Fruit fly (Drosophila melanogaster): ENCODE measurements around the gene CG31415.

The CG31415 gene

DNA sequence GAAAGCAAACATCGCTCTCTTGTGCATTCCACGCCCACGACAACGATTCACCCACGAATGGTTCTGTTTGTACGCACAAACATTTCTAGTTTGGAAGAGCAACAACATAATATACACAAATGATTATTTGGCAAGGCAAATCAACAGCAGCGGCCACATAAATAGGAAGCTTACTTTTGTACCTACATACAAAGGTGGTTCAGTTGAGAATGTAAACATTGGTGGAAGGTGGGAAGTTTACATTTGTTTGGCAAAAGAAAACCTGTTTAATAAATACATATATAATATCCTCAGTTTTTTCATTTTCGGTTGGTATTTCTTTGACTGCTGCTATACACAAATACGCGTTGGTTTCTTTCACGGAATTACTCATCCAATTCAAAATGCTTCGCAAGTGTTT is 40.8 kb upstream of the CG31415 start (continued):
- peak; percentile 82 for TF ChIP-seq CG10147 (GFP tag; optimal IDR thresholded peaks at IDR 0.05)
- peak; percentile 90 for TF ChIP-seq nau (GFP tag; optimal IDR thresholded peaks at IDR 0.05)
- no peak for TF ChIP-seq ranshi (GFP tag; IDR thresholded peaks at IDR 0.05)
- TF ChIP-seq gcm2 (GFP tag; optimal IDR thresholded peaks at IDR 0.05), result peak; percentile 85
- no peak for TF ChIP-seq CG6689 (GFP tag; IDR thresholded peaks at IDR 0.05)
- peak; percentile 83 for TF ChIP-seq CG31365 (tag; optimal IDR thresholded peaks at IDR 0.05)
- no peak for TF ChIP-seq Atf6 (GFP tag; IDR thresholded peaks at IDR 0.05)
- TF ChIP-seq Dp (GFP tag; optimal IDR thresholded peaks at IDR 0.05), result no peak
- peak; percentile 76 to 80 for TF ChIP-seq chif (GFP tag; optimal IDR thresholded peaks at IDR 0.05)
- peak; percentile 89 for TF ChIP-seq Xbp1 (GFP tag; optimal IDR thresholded peaks at IDR 0.05)
- TF ChIP-seq Dll (GFP tag; IDR thresholded peaks at IDR 0.05; ENCODE audit: partially characterized antibody), result no peak
- TF ChIP-seq CG8944 (GFP tag; optimal IDR thresholded peaks at IDR 0.05), result peak; percentile 70
- TF ChIP-seq Optix (GFP tag; IDR thresholded peaks at IDR 0.05), result no peak
- TF ChIP-seq gsb-n (tag; optimal IDR thresholded peaks at IDR 0.05), result peak; percentile 79
- no peak for TF ChIP-seq CG14860 (GFP tag; IDR thresholded peaks at IDR 0.05; ENCODE audit: partially characterized antibody)
- peak; percentile 65 for TF ChIP-seq exex (tag; optimal IDR thresholded peaks at IDR 0.05)
- TF ChIP-seq CG17612 (GFP tag; IDR thresholded peaks at IDR 0.05), result no peak
- peak; percentile 60 for TF ChIP-seq B-H2 (GFP tag; optimal IDR thresholded peaks at IDR 0.05)
- TF ChIP-seq CG30403 (GFP tag; optimal IDR thresholded peaks at IDR 0.05), result peak; percentile 88
- TF ChIP-seq Six4 (GFP tag; optimal IDR thresholded peaks at IDR 0.05), result peak; percentile 87
- peak; percentile 51 for TF ChIP-seq Fer2 (tag; optimal IDR thresholded peaks at IDR 0.05)
- no peak for TF ChIP-seq sob (GFP tag; IDR thresholded peaks at IDR 0.05)
- peak; percentile 73 for TF ChIP-seq Hand (GFP tag; optimal IDR thresholded peaks at IDR 0.05)
- TF ChIP-seq zen (tag; optimal IDR thresholded peaks at IDR 0.05), result peak; percentile 81
- TF ChIP-seq CG17361 (GFP tag; IDR thresholded peaks at IDR 0.05), result no peak
- no peak for TF ChIP-seq zfh1 (GFP tag; IDR thresholded peaks at IDR 0.05)
- TF ChIP-seq CG7357 (GFP tag; IDR thresholded peaks at IDR 0.05), result peak; percentile 80
- no peak for TF ChIP-seq Dbx (GFP tag; IDR thresholded peaks at IDR 0.05)
- no peak for TF ChIP-seq Lpt (GFP tag; optimal IDR thresholded peaks at IDR 0.05)
- TF ChIP-seq Stat92E (GFP tag; optimal IDR thresholded peaks at IDR 0.05), result peak in 1 of 3 experiments; percentile 49

dm6 chr3R:9703273-9703672 is 40.0 kb upstream of the CG31415 start:
- TF ChIP-seq jumu (GFP tag; optimal IDR thresholded peaks at IDR 0.05), result no peak
- TF ChIP-seq Mes4 (GFP tag; optimal IDR thresholded peaks at IDR 0.05), result no peak
- TF ChIP-seq CG12769 (tag; optimal IDR thresholded peaks at IDR 0.05), result peak; percentile 9
- TF ChIP-seq Blimp-1 (GFP tag; optimal IDR thresholded peaks at IDR 0.05), result peak; percentile 75
- no peak for TF ChIP-seq dmrt99B (tag; optimal IDR thresholded peaks at IDR 0.05)

DNA sequence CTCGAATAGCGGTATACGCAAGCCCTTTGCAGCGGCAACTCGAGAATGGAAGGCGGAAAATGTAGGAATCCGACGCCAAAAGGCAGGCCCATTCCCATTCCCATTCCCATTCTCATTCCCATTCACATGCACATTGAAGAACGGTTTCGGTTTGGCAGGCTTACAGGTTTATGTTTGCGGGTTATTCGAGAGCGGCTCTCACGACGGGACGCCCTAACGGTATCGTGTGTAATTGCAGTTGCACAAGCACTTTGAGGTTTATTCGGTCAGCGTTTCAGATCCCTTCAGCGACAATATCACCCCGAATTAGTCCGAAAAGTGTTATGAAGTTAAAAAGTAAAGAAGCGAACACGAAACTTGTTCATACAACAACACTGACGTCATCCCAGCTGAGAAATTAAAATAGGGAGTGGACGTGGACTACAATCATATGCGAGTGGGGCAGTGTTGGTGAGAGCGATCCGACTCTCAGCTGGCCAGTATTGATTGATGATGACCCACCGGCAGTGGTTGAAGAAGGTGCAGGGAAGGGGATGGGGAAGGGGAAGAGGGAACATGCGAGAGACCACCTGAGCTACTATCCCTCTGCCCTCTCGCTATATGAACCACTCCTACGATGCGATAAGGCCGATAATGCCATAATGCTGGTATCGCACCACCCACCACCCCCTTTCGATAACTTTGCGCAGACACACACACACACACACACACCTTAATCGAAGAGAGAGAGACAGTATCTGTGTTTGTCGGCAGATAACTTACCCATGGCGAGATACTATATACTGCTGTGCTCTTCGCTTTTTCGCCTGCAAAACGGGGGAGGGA is 38.9 kb upstream of the CG31415 start:
- TF ChIP-seq eve (GFP tag; optimal IDR thresholded peaks at IDR 0.05) (no peak), Nf-YA (GFP tag; IDR thresholded peaks at IDR 0.05) (no peak), ase (GFP tag; IDR thresholded peaks at IDR 0.05) (no peak), Fer1 (GFP tag; optimal IDR thresholded peaks at IDR 0.05) (no peak), NfI (GFP tag; optimal IDR thresholded peaks at IDR 0.05) (no peak), crp (GFP tag; optimal IDR thresholded peaks at IDR 0.05) (peak in 1 of 2 experiments; percentile 67), Jarid2 (GFP tag; optimal IDR thresholded peaks at IDR 0.05) (no peak), CG12391 (tag; optimal IDR thresholded peaks at IDR 0.05) (no peak), lilli (GFP tag; optimal IDR thresholded peaks at IDR 0.05) (no peak), gcm (GFP tag; optimal IDR thresholded peaks at IDR 0.05) (peak; percentile 43), Lhr (GFP tag; optimal IDR thresholded peaks at IDR 0.05) (no peak), CG1647 (GFP tag; optimal IDR thresholded peaks at IDR 0.05) (no peak), CG31224 (GFP tag; IDR thresholded peaks at IDR 0.05) (no peak), CG11695 (GFP tag; IDR thresholded peaks at IDR 0.05) (no peak)
